Worm (Caenorhabditis elegans) whole organism, L1 larva: ENCODE measurements around the gene fig-1.

Experiments used
- ceh-82 ChIP-seq, 3 experiments: fragments of 150-350 bp in 1 of 3; sonication (generic microtip) in 2 of 3; optimal IDR thresholded peaks; 2 replicates each; lab custom pipeline; 2014 to 2017; ENCODE audit warnings: missing biosample characterization in 3 of 3, missing genetic modification characterization in 3 of 3
- dpl-1 ChIP-seq, 3 experiments: fragments of 150-350 bp in 2 of 3; sonication (generic microtip) in 1 of 3; optimal IDR thresholded peaks; 2 replicates each; lab custom pipeline; 2014 to 2017; ENCODE audit warnings: missing biosample characterization in 3 of 3, missing genetic modification characterization in 3 of 3, missing genetic modification reagents in 3 of 3
- elt-3 ChIP-seq, 6 experiments: fragments of 150-350 bp in 1 of 6; sonication (generic microtip); optimal IDR thresholded peaks; 2 replicates each; lab custom pipeline; 2017 to 2018; ENCODE audit warnings: missing biosample characterization in 6 of 6, missing genetic modification characterization in 6 of 6, inconsistent platforms in 1 of 6
- jun-1 ChIP-seq: fragments of 150-350 bp; optimal IDR thresholded peaks from 2 replicates; lab custom pipeline; 2014; ENCODE audit warnings: missing biosample characterization, missing genetic modification reagents, missing genetic modification characterization
- lin-15B ChIP-seq: fragments of 150-350 bp; sonication (generic microtip); optimal IDR thresholded peaks from 3 replicates; lab custom pipeline; 2014; ENCODE audit warnings: missing biosample characterization, missing genetic modification characterization
- lsy-2 ChIP-seq, 2 experiments: fragments of 150-350 bp; optimal IDR thresholded peaks; 2 replicates each; lab custom pipeline; 2014; ENCODE audit warnings: missing biosample characterization in 2 of 2, missing genetic modification characterization in 2 of 2
- nhr-12 ChIP-seq: sonication (generic microtip); optimal IDR thresholded peaks from 2 replicates; lab custom pipeline; 2017; ENCODE audit warnings: missing biosample characterization, missing genetic modification characterization
- nhr-76 ChIP-seq: sonication (generic microtip); optimal IDR thresholded peaks from 2 replicates; lab custom pipeline; 2017; ENCODE audit warnings: missing biosample characterization, missing genetic modification characterization
- snpc-4 ChIP-seq: fragments of 150-350 bp; optimal IDR thresholded peaks from 2 replicates; lab custom pipeline; 2014; ENCODE audit warnings: missing biosample characterization, missing genetic modification characterization

DNA sequence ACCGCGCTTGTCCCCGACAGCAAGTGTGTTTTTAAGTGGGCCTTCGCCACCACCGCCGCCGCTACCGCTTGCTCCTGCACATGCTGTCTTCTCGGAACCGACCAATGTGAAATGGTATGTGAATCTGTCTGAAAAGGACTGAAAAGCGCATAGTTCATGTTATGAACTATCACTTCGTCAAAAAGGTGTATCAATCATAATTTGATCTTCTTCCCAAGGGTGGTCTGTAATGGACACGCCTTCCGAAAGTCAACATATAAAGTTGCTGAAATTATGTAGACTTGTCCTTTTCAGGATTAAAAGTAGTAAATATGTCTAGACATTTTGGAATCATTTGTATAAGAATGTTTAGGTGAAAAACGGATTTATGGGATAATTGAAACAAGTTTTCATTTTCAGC, 38.9 kb downstream of the fig-1 start, which contains the start of gene zip-9:
- TF ChIP-seq jun-1 (tag; lab: Kevin White, UChicago) (no peak), lsy-2 (tag; optimal IDR thresholded peaks at IDR 0.05; lab: Kevin White, UChicago) (no peak), nhr-12 (tag; lab: Kevin White, UChicago) (no peak), elt-3 (tag; optimal IDR thresholded peaks at IDR 0.05; lab: Kevin White, UChicago) (no peak), lin-15B (tag; lab: Kevin White, UChicago) (no peak), snpc-4 (no peak), dpl-1 (GFP tag; optimal IDR thresholded peaks at IDR 0.05; lab: Kevin White, UChicago) (no peak), nhr-76 (tag; lab: Kevin White, UChicago) (no peak), ceh-82 (tag; optimal IDR thresholded peaks at IDR 0.05; lab: Kevin White, UChicago) (no peak)
